Worm (Caenorhabditis elegans) whole organism, mixed stage, embryonic: ENCODE measurements around the gene fut-3.

Experiments used
- elt-3 ChIP-seq: fragments of 150-350 bp; optimal IDR thresholded peaks from 2 replicates; lab custom pipeline; 2014; ENCODE audit warnings: missing biosample characterization, missing genetic modification characterization
- lin-13 ChIP-seq: fragments of 150-350 bp; optimal IDR thresholded peaks from 2 replicates; lab custom pipeline; 2014; ENCODE audit warnings: missing biosample characterization, missing genetic modification characterization
- mab-5 ChIP-seq: fragments of 150-350 bp; optimal IDR thresholded peaks from 2 replicates; lab custom pipeline; 2014; ENCODE audit warnings: missing biosample characterization, missing genetic modification characterization
- mep-1 ChIP-seq: fragments of 150-350 bp; optimal IDR thresholded peaks from 2 replicates; lab custom pipeline; 2017; ENCODE audit warnings: missing biosample characterization, missing genetic modification reagents, missing genetic modification characterization, inconsistent platforms
- tbx-8 ChIP-seq: fragments of 200-800 bp; sonication (Bioruptor generic); optimal IDR thresholded peaks from 2 replicates; lab custom pipeline; 2018; ENCODE audit warnings: mild to moderate bottlenecking, missing genetic modification characterization, moderate library complexity, missing compliant biosample characterization
- unc-62 ChIP-seq: fragments of 150-350 bp; optimal IDR thresholded peaks from 2 replicates; lab custom pipeline; 2014; ENCODE audit warnings: missing biosample characterization, missing genetic modification reagents, missing genetic modification characterization

ce11 chrII:5652334-5652733 is 7.2 kb downstream of the fut-3 start, which contains the start of gene bli-2:
- TF ChIP-seq elt-3 (tag; lab: Kevin White, UChicago) = no peak
- TF ChIP-seq mep-1 (tag; lab: Kevin White, UChicago) = no peak
- TF ChIP-seq lin-13 (tag; lab: Kevin White, UChicago) = no peak
- TF ChIP-seq unc-62 (GFP tag; lab: Kevin White, UChicago) = no peak
- TF ChIP-seq tbx-8 = no peak
- no peak for TF ChIP-seq mab-5 (tag; lab: Kevin White, UChicago)
